Fruit fly (Drosophila melanogaster) whole organism, embryonic: ENCODE measurements around the gene CG31176.
A peak's percentile ranks its signal among the peaks of the same experiment; 100 is the strongest.

Source experiments
- B-H2 ChIP-seq: fragments of 200-800 bp; sonication (Bioruptor generic); optimal IDR thresholded peaks from 2 replicates; lab custom pipeline; 2018; ENCODE audit warnings: missing biosample characterization, mild to moderate bottlenecking, missing genetic modification characterization
- Bdp1 ChIP-seq: fragments of 200-800 bp; sonication (Bioruptor generic); optimal IDR thresholded peaks from 3 replicates; lab custom pipeline; 2016; ENCODE audit warnings: missing biosample characterization, missing genetic modification characterization
- CG11398 ChIP-seq: fragments of 200-800 bp; sonication (Bioruptor generic); optimal IDR thresholded peaks from 2 replicates; lab custom pipeline; 2016; ENCODE audit warnings: missing biosample characterization, missing genetic modification characterization
- CG11695 ChIP-seq: fragments of 200-800 bp; sonication (Bioruptor generic); IDR thresholded peaks from 3 replicates; pipeline ENCODE4 v1.3.6; 2022; ENCODE audit warnings: missing biosample characterization, missing genetic modification characterization
- CG14965 ChIP-seq: fragments of 200-800 bp; sonication (Bioruptor generic); optimal IDR thresholded peaks from 2 replicates; lab custom pipeline; 2016; ENCODE audit warnings: missing biosample characterization, missing genetic modification characterization, borderline replicate concordance
- CG15269 ChIP-seq: fragments of 200-800 bp; sonication (Bioruptor generic); optimal IDR thresholded peaks from 2 replicates; lab custom pipeline; 2018; ENCODE audit warnings: missing biosample characterization, mild to moderate bottlenecking, missing genetic modification characterization, moderate library complexity
- CG16779 ChIP-seq: fragments of 200-800 bp; sonication (Bioruptor generic); IDR thresholded peaks from 2 replicates; pipeline ENCODE4 v1.3.6; 2022; ENCODE audit warnings: missing biosample characterization, missing genetic modification characterization
- CG17385 ChIP-seq: fragments of 200-800 bp; sonication (Bioruptor generic); optimal IDR thresholded peaks from 3 replicates; lab custom pipeline; 2018; ENCODE audit warnings: missing biosample characterization, mild to moderate bottlenecking, missing genetic modification characterization
- CG17612 ChIP-seq: fragments of 200-800 bp; sonication (Bioruptor generic); IDR thresholded peaks from 2 replicates; pipeline ENCODE4 v1.3.6; 2022; ENCODE audit warnings: missing biosample characterization, missing genetic modification characterization
- CG30431 ChIP-seq: fragments of 200-800 bp; sonication (Bioruptor generic); optimal IDR thresholded peaks from 2 replicates; lab custom pipeline; 2017; ENCODE audit warnings: missing biosample characterization, missing genetic modification characterization
- CG3065 ChIP-seq: fragments of 200-800 bp; sonication (Bioruptor generic); optimal IDR thresholded peaks from 2 replicates; lab custom pipeline; 2016; ENCODE audit warnings: missing biosample characterization, missing genetic modification characterization
- CG31365 ChIP-seq: fragments of 200-800 bp; sonication (Bioruptor generic); optimal IDR thresholded peaks from 2 replicates; lab custom pipeline; 2018; ENCODE audit warnings: missing biosample characterization, mild to moderate bottlenecking, missing genetic modification characterization
- CG34422 ChIP-seq: fragments of 200-800 bp; sonication (Bioruptor generic); IDR thresholded peaks from 3 replicates; pipeline ENCODE4 v1.3.6; 2022; ENCODE audit warnings: missing biosample characterization, missing genetic modification characterization
- CG3847 ChIP-seq: fragments of 200-800 bp; sonication (Bioruptor generic); IDR thresholded peaks from 2 replicates; pipeline ENCODE4 v1.3.6; 2022; ENCODE audit warnings: missing biosample characterization, missing genetic modification characterization
- CG7271 ChIP-seq: fragments of 200-800 bp; sonication (Bioruptor generic); optimal IDR thresholded peaks from 2 replicates; lab custom pipeline; 2018; ENCODE audit warnings: missing biosample characterization, mild to moderate bottlenecking, missing genetic modification characterization, moderate library complexity
- CG7745 ChIP-seq: fragments of 200-800 bp; sonication (Bioruptor generic); optimal IDR thresholded peaks from 2 replicates; lab custom pipeline; 2018; ENCODE audit warnings: missing biosample characterization, mild to moderate bottlenecking, missing genetic modification characterization, moderate library complexity
- CG8290 ChIP-seq, 3 experiments: fragments of 200-800 bp; sonication (Bioruptor generic); optimal IDR thresholded peaks; 2 replicates each; lab custom pipeline; 2016 to 2019; ENCODE audit warnings: missing biosample characterization in 3 of 3, missing genetic modification characterization in 3 of 3, mild to moderate bottlenecking in 2 of 3, moderate library complexity in 1 of 3
- CG8478 ChIP-seq: fragments of >200 bp; optimal IDR thresholded peaks from 2 replicates; lab custom pipeline; 2018
- Dref ChIP-seq: fragments of 200-800 bp; sonication (Bioruptor generic); IDR thresholded peaks from 2 replicates; pipeline ENCODE4 v1.3.6; 2022; ENCODE audit warnings: missing biosample characterization, missing genetic modification characterization
- Fer2 ChIP-seq: fragments of 200-800 bp; sonication (Bioruptor generic); optimal IDR thresholded peaks from 2 replicates; lab custom pipeline; 2018; ENCODE audit warnings: missing biosample characterization, mild to moderate bottlenecking, missing genetic modification characterization, moderate library complexity
- HLH4C ChIP-seq: fragments of 200-800 bp; sonication (Bioruptor generic); IDR thresholded peaks from 3 replicates; pipeline ENCODE4 v1.3.6; 2022; ENCODE audit warnings: missing biosample characterization, missing genetic modification characterization; ENCODE audit not compliant: partially characterized antibody
- Hey ChIP-seq: fragments of 200-800 bp; sonication (Bioruptor generic); optimal IDR thresholded peaks from 3 replicates; lab custom pipeline; 2018; ENCODE audit warnings: missing biosample characterization, mild to moderate bottlenecking, missing genetic modification characterization
- Hsf ChIP-seq: fragments of 200-800 bp; sonication (Bioruptor generic); optimal IDR thresholded peaks from 3 replicates; lab custom pipeline; 2016; ENCODE audit warnings: missing biosample characterization, missing genetic modification characterization
- Med ChIP-seq: fragments of 200-800 bp; sonication (Bioruptor generic); peaks from one replicate; lab custom pipeline; 2016; ENCODE audit warnings: missing biosample characterization, missing genetic modification characterization, mild to moderate bottlenecking, inconsistent platforms, moderate library complexity
- Mes4 ChIP-seq: fragments of 200-800 bp; sonication (Bioruptor generic); optimal IDR thresholded peaks from 2 replicates; lab custom pipeline; 2016; ENCODE audit warnings: missing biosample characterization, missing genetic modification characterization
- Poxn ChIP-seq: fragments of 200-800 bp; sonication (Bioruptor generic); IDR thresholded peaks from 2 replicates; pipeline ENCODE4 v1.3.6; 2022; ENCODE audit warnings: missing biosample characterization, missing genetic modification characterization
- Stat92E ChIP-seq, 3 experiments: fragments of >200 bp in 2 of 3; fragments of 200-800 bp in 1 of 3; sonication (Bioruptor generic) in 1 of 3; optimal IDR thresholded peaks; 2 replicates each; lab custom pipeline; 2017 to 2019; ENCODE audit warnings: missing biosample characterization in 3 of 3, missing genetic modification characterization in 3 of 3, mild to moderate bottlenecking in 1 of 3, moderate library complexity in 1 of 3
- TFAM ChIP-seq: fragments of 200-800 bp; sonication (Bioruptor generic); optimal IDR thresholded peaks from 2 replicates; lab custom pipeline; 2017; ENCODE audit warnings: missing biosample characterization, missing genetic modification characterization, inconsistent platforms
- Xrp1 ChIP-seq: fragments of 200-800 bp; sonication (Bioruptor generic); IDR thresholded peaks from 2 replicates; pipeline ENCODE4 v1.3.6; 2022; ENCODE audit warnings: missing biosample characterization, missing genetic modification characterization
- abd-A ChIP-seq: fragments of 200-800 bp; sonication (Bioruptor generic); optimal IDR thresholded peaks from 3 replicates; lab custom pipeline; 2019; ENCODE audit warnings: missing biosample characterization, mild to moderate bottlenecking, missing genetic modification characterization, moderate library complexity
- ase ChIP-seq: fragments of 200-800 bp; sonication (Bioruptor generic); IDR thresholded peaks from 3 replicates; pipeline ENCODE4 v1.3.6; 2022; ENCODE audit warnings: missing biosample characterization, missing genetic modification characterization
- bbx ChIP-seq: fragments of 200-800 bp; sonication (Bioruptor generic); IDR thresholded peaks from 2 replicates; pipeline ENCODE4 v1.3.6; 2022; ENCODE audit warnings: missing biosample characterization, missing genetic modification characterization; ENCODE audit not compliant: partially characterized antibody
- bigmax ChIP-seq: fragments of 200-800 bp; sonication (Bioruptor generic); optimal IDR thresholded peaks from 2 replicates; lab custom pipeline; 2018; ENCODE audit warnings: missing biosample characterization, mild to moderate bottlenecking, missing genetic modification characterization
- bowl ChIP-seq: fragments of 200-800 bp; sonication (Bioruptor generic); IDR thresholded peaks from 2 replicates; pipeline ENCODE4 v1.3.6; 2022; ENCODE audit warnings: missing biosample characterization, missing genetic modification characterization
- chinmo ChIP-seq: fragments of 200-800 bp; sonication (Bioruptor generic); IDR thresholded peaks from 4 replicates; pipeline ENCODE4 v1.3.6; 2022; ENCODE audit warnings: missing biosample characterization, missing genetic modification characterization; ENCODE audit not compliant: partially characterized antibody
- ftz-f1 ChIP-seq: fragments of 200-800 bp; sonication (Bioruptor generic); optimal IDR thresholded peaks from 2 replicates; lab custom pipeline; 2016; ENCODE audit warnings: missing biosample characterization, missing genetic modification characterization
- gcm ChIP-seq: fragments of 200-800 bp; sonication (Bioruptor generic); optimal IDR thresholded peaks from 2 replicates; lab custom pipeline; 2019; ENCODE audit warnings: missing biosample characterization, mild to moderate bottlenecking, missing genetic modification characterization, moderate library complexity
- gem ChIP-seq: fragments of 200-800 bp; sonication (Bioruptor generic); optimal IDR thresholded peaks from 2 replicates; lab custom pipeline; 2019; ENCODE audit warnings: missing biosample characterization, mild to moderate bottlenecking, missing genetic modification characterization, moderate library complexity
- ham ChIP-seq: fragments of 200-800 bp; sonication (Bioruptor generic); IDR thresholded peaks from 2 replicates; pipeline ENCODE4 v1.3.6; 2022; ENCODE audit warnings: missing biosample characterization, missing genetic modification characterization
- hb ChIP-seq: fragments of 200-800 bp; sonication (Bioruptor generic); IDR thresholded peaks from 3 replicates; pipeline ENCODE4 v1.3.6; 2022; ENCODE audit warnings: missing biosample characterization, missing genetic modification characterization; ENCODE audit not compliant: partially characterized antibody
- jigr1 ChIP-seq: fragments of 200-800 bp; sonication (Bioruptor generic); IDR thresholded peaks from 3 replicates; pipeline ENCODE4 v1.3.6; 2022; ENCODE audit warnings: missing biosample characterization, missing genetic modification characterization
- kni ChIP-seq: fragments of 200-800 bp; sonication (Bioruptor generic); optimal IDR thresholded peaks from 3 replicates; lab custom pipeline; 2017; ENCODE audit warnings: mild to moderate bottlenecking, missing biosample characterization, missing genetic modification reagents, missing genetic modification characterization
- lbe ChIP-seq: fragments of 200-800 bp; sonication (Bioruptor generic); optimal IDR thresholded peaks from 2 replicates; lab custom pipeline; 2016; ENCODE audit warnings: missing biosample characterization, mild to moderate bottlenecking, missing genetic modification characterization
- mirr ChIP-seq: fragments of 200-800 bp; sonication (Bioruptor generic); optimal IDR thresholded peaks from 3 replicates; lab custom pipeline; 2018; ENCODE audit warnings: missing biosample characterization, mild to moderate bottlenecking, missing genetic modification characterization
- org-1 ChIP-seq: fragments of 200-800 bp; sonication (Bioruptor generic); optimal IDR thresholded peaks from 2 replicates; lab custom pipeline; 2017; ENCODE audit warnings: missing biosample characterization, missing genetic modification characterization
- psq ChIP-seq: fragments of 200-800 bp; sonication (Bioruptor generic); optimal IDR thresholded peaks from 2 replicates; lab custom pipeline; 2017; ENCODE audit warnings: missing biosample characterization, missing genetic modification characterization
- slp2 ChIP-seq: fragments of 200-800 bp; sonication (Bioruptor generic); optimal IDR thresholded peaks from 2 replicates; lab custom pipeline; 2016; ENCODE audit warnings: missing biosample characterization, missing genetic modification characterization
- sr ChIP-seq: fragments of 200-800 bp; sonication (Bioruptor generic); IDR thresholded peaks from 3 replicates; pipeline ENCODE4 v1.3.6; 2022; ENCODE audit warnings: missing biosample characterization, missing genetic modification characterization
- tgo ChIP-seq: fragments of 200-800 bp; sonication (Bioruptor generic); IDR thresholded peaks from 3 replicates; pipeline ENCODE4 v1.3.6; 2022; ENCODE audit warnings: missing biosample characterization, missing genetic modification characterization
- unc-4 ChIP-seq: fragments of 200-800 bp; sonication (Bioruptor generic); IDR thresholded peaks from 2 replicates; pipeline ENCODE4 v1.3.6; 2022; ENCODE audit warnings: missing biosample characterization, missing genetic modification characterization; ENCODE audit not compliant: partially characterized antibody
- yki ChIP-seq: fragments of >200 bp; optimal IDR thresholded peaks from 3 replicates; lab custom pipeline; 2018

Gene CG31176

DNA sequence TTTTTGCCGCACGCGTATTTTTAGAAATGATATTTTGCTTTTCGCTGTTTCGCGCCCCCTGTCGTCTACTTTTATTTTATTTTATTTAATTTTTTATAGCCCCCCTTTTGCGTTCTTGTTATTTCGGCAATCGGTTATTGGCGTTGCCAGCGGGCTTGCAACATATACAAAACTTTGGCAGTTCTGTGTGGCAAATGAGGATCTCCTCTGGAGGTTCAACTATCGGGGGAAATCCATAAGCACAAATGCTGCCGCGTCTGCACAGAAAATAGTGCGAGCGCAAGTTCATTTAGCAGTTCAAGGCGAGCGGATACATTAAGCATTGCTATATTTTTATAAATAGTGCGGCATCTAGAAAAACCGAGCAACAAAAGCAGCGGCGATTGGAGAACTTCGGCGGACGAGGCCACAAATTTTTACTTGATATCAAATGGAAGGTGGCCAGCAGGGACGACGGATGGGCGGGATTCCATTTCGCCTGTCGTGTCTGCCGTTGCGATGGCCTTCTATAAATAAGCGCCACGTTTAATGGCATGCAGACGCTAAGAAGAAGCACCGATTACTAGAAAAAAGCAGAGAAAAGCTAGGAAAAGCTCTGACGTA, 95.0 kb downstream of the CG31176 start (continued):
- TF ChIP-seq Xrp1 (GFP tag; lab: Robert Waterston, UW) (no peak), ase (GFP tag; lab: Robert Waterston, UW) (no peak), HLH4C (GFP tag; lab: Robert Waterston, UW) (no peak), Poxn (GFP tag; lab: Robert Waterston, UW) (no peak), gcm (no peak), ham (GFP tag; lab: Robert Waterston, UW) (no peak), CG15269 (tag; lab: Kevin White, UChicago) (no peak), ftz-f1 (peak; percentile 78), CG34422 (GFP tag; lab: Robert Waterston, UW) (no peak), CG17385 (peak; percentile 57), Stat92E (GFP tag; optimal IDR thresholded peaks at IDR 0.05; lab: Kevin White, UChicago) (no peak), chinmo (GFP tag; lab: Robert Waterston, UW) (0 out of 4 replicates have a peak, but pooled peaks have one; percentile 78), yki (lab: Kevin White, UChicago) (no peak), Bdp1 (GFP tag; lab: Kevin White, UChicago) (no peak), CG17612 (GFP tag; lab: Robert Waterston, UW) (no peak), jigr1 (no peak), psq (GFP tag; lab: Kevin White, UChicago) (no peak), slp2 (GFP tag; lab: Kevin White, UChicago) (no peak), bbx (no peak), CG8290 (GFP tag; optimal IDR thresholded peaks at IDR 0.05; lab: Kevin White, UChicago) (no peak), CG8290 (tag; optimal IDR thresholded peaks at IDR 0.05; lab: Kevin White, UChicago) (no peak), B-H2 (no peak), hb (GFP tag; lab: Robert Waterston, UW) (no peak), sr (GFP tag; lab: Robert Waterston, UW) (no peak), CG7745 (no peak), Mes4 (no peak), CG16779 (GFP tag; lab: Robert Waterston, UW) (no peak), CG3065 (GFP tag; lab: Kevin White, UChicago) (no peak), CG30431 (GFP tag; lab: Kevin White, UChicago) (no peak), bigmax (GFP tag; lab: Kevin White, UChicago) (no peak), CG11695 (GFP tag; lab: Robert Waterston, UW) (no peak), CG11398 (GFP tag; lab: Kevin White, UChicago) (no peak), Fer2 (tag; lab: Kevin White, UChicago) (no peak), kni (no peak), unc-4 (no peak), CG14965 (GFP tag; lab: Kevin White, UChicago) (no peak), org-1 (GFP tag; lab: Kevin White, UChicago) (no peak), mirr (GFP tag; lab: Kevin White, UChicago) (no peak), Dref (GFP tag; lab: Robert Waterston, UW) (no peak), tgo (GFP tag; lab: Robert Waterston, UW) (no peak), Med (GFP tag; lab: Kevin White, UChicago) (peak; percentile 64), gem (tag; lab: Kevin White, UChicago) (no peak), abd-A (peak; percentile 45), CG31365 (tag; lab: Kevin White, UChicago) (no peak), bowl (no peak), CG8478 (lab: Kevin White, UChicago) (no peak), CG7271 (tag; lab: Kevin White, UChicago) (no peak), CG3847 (GFP tag; lab: Robert Waterston, UW) (no peak), Hey (no peak), lbe (no peak), TFAM (GFP tag; lab: Kevin White, UChicago) (no peak), Hsf (no peak)
